Worm (Caenorhabditis elegans) whole organism, young adult: ENCODE results near the gene EEED8.2.
A peak's percentile ranks its signal among the peaks of the same experiment; 100 is the strongest.

Source experiments
- B0019.2 ChIP-seq: fragments of 200-800 bp; sonication (Bioruptor generic); conservative IDR thresholded peaks from 2 replicates; pipeline ENCODE4 v1.3.6; 2022; ENCODE audit warnings: missing genetic modification reagents, missing genetic modification characterization, missing compliant biosample characterization
- B0336.3 ChIP-seq: fragments of 200-800 bp; sonication (Bioruptor generic); IDR thresholded peaks from 2 replicates; pipeline ENCODE4 v1.3.6; 2022; ENCODE audit warnings: missing genetic modification characterization, missing compliant biosample characterization
- C06A6.2 ChIP-seq: fragments of 200-800 bp; sonication (Bioruptor generic); conservative IDR thresholded peaks from 2 replicates; pipeline ENCODE4 v1.3.6; 2022; ENCODE audit warnings: missing genetic modification characterization, missing compliant biosample characterization
- D2030.7 ChIP-seq: fragments of 200-800 bp; sonication (Bioruptor generic); IDR thresholded peaks from 2 replicates; pipeline ENCODE4 v1.3.6; 2022; ENCODE audit warnings: missing genetic modification reagents, missing genetic modification characterization, missing compliant biosample characterization
- F23B12.7 ChIP-seq: sonication (generic microtip); optimal IDR thresholded peaks from 2 replicates; lab custom pipeline; 2017; ENCODE audit warnings: missing genetic modification characterization, mild to moderate bottlenecking, missing compliant biosample characterization, antibody characterized with exemption, moderate library complexity; ENCODE audit not compliant: insufficient read depth
- F33H1.4 ChIP-seq: fragments of 200-800 bp; sonication (Bioruptor generic); IDR thresholded peaks from 2 replicates; pipeline ENCODE4 v1.3.6; 2022; ENCODE audit warnings: missing genetic modification reagents, missing genetic modification characterization, missing compliant biosample characterization
- F49E8.2 ChIP-seq: sonication (generic microtip); optimal IDR thresholded peaks from 3 replicates; lab custom pipeline; 2017; ENCODE audit warnings: missing genetic modification characterization, mild to moderate bottlenecking, missing compliant biosample characterization, antibody characterized with exemption, moderate library complexity; ENCODE audit not compliant: insufficient read depth
- Y95B8A.8 ChIP-seq: fragments of 200-800 bp; sonication (Bioruptor generic); IDR thresholded peaks from 2 replicates; pipeline ENCODE4 v1.3.6; 2022; ENCODE audit warnings: missing genetic modification reagents, missing genetic modification characterization, missing compliant biosample characterization
- ama-1 ChIP-seq, 3 experiments: fragments of 150-350 bp in 1 of 3; sonication (generic microtip) in 2 of 3; optimal IDR thresholded peaks; 2 replicates each; lab custom pipeline; 2014 to 2018; ENCODE audit warnings: missing biosample characterization in 2 of 3, missing genetic modification characterization in 2 of 3, missing genetic modification reagents in 2 of 3
- aptf-2 ChIP-seq: fragments of 200-800 bp; sonication (Bioruptor generic); conservative IDR thresholded peaks from 2 replicates; pipeline ENCODE4 v1.3.6; 2022; ENCODE audit warnings: missing genetic modification reagents, missing genetic modification characterization, missing compliant biosample characterization
- attf-3 ChIP-seq: fragments of 200-800 bp; sonication (Bioruptor generic); conservative IDR thresholded peaks from 2 replicates; pipeline ENCODE4 v1.3.6; 2022; ENCODE audit warnings: missing genetic modification reagents, missing genetic modification characterization, missing compliant biosample characterization
- attf-6 ChIP-seq: fragments of 200-800 bp; sonication (Bioruptor generic); IDR thresholded peaks from 2 replicates; pipeline ENCODE4 v1.3.6; 2022; ENCODE audit warnings: missing genetic modification reagents, missing genetic modification characterization, missing compliant biosample characterization
- cebp-1 ChIP-seq, 2 experiments: fragments of 200-800 bp in 1 of 2; sonication (Bioruptor generic) in 1 of 2; sonication (generic microtip) in 1 of 2; IDR thresholded peaks in 1 of 2; optimal IDR thresholded peaks in 1 of 2; 2 replicates each; pipeline versions ENCODE4 v1.3.6 to Lab custom; 2017 to 2022; ENCODE audit warnings: missing compliant biosample characterization in 2 of 2, missing genetic modification characterization in 2 of 2, mild to moderate bottlenecking in 1 of 2, missing genetic modification reagents in 1 of 2, moderate library complexity in 1 of 2
- ceh-100 ChIP-seq: fragments of 200-800 bp; sonication (Bioruptor generic); IDR thresholded peaks from 2 replicates; pipeline ENCODE4 v1.3.6; 2022; ENCODE audit warnings: missing genetic modification reagents, missing genetic modification characterization, missing compliant biosample characterization
- ceh-91 ChIP-seq: fragments of 200-800 bp; sonication (Bioruptor generic); IDR thresholded peaks from 2 replicates; pipeline ENCODE4 v1.3.6; 2022; ENCODE audit warnings: missing genetic modification reagents, missing genetic modification characterization, missing compliant biosample characterization
- dox-1 ChIP-seq: fragments of 200-800 bp; sonication (Bioruptor generic); IDR thresholded peaks from 2 replicates; pipeline ENCODE4 v1.3.6; 2022; ENCODE audit warnings: missing genetic modification reagents, missing genetic modification characterization, missing compliant biosample characterization
- dpl-1 ChIP-seq: fragments of 150-350 bp; optimal IDR thresholded peaks from 2 replicates; lab custom pipeline; 2014; ENCODE audit warnings: missing biosample characterization, missing genetic modification reagents, missing genetic modification characterization
- efl-1 ChIP-seq: fragments of 150-350 bp; optimal IDR thresholded peaks from 2 replicates; lab custom pipeline; 2014; ENCODE audit warnings: missing biosample characterization, missing genetic modification reagents, missing genetic modification characterization
- ets-4 ChIP-seq: fragments of 200-800 bp; sonication (Bioruptor generic); optimal IDR thresholded peaks from 2 replicates; lab custom pipeline; 2018; ENCODE audit warnings: mild to moderate bottlenecking, missing genetic modification characterization, missing compliant biosample characterization
- him-1 ChIP-seq: sonication (generic microtip); optimal IDR thresholded peaks from 2 replicates; lab custom pipeline; 2016; ENCODE audit warnings: missing genotype, missing genetic modification reagents, missing genetic modification characterization, missing compliant biosample characterization
- hmg-1.2 ChIP-seq: fragments of 200-800 bp; sonication (Bioruptor generic); IDR thresholded peaks from 2 replicates; pipeline ENCODE4 v1.3.6; 2022; ENCODE audit warnings: missing genetic modification reagents, missing genetic modification characterization, missing compliant biosample characterization
- hsf-1 ChIP-seq: fragments of 200-800 bp; sonication (Bioruptor generic); IDR thresholded peaks from 2 replicates; pipeline ENCODE4 v1.3.6; 2022; ENCODE audit warnings: missing genetic modification reagents, missing genetic modification characterization, missing compliant biosample characterization
- lin-35 ChIP-seq, 3 experiments: fragments of 150-350 bp in 2 of 3; sonication (generic microtip) in 1 of 3; optimal IDR thresholded peaks; 2 replicates each; lab custom pipeline; 2014 to 2018; ENCODE audit warnings: missing biosample characterization in 3 of 3, missing genetic modification characterization in 3 of 3, missing genetic modification reagents in 3 of 3
- lin-54 ChIP-seq: fragments of 200-800 bp; sonication (Bioruptor generic); optimal IDR thresholded peaks from 2 replicates; lab custom pipeline; 2018; ENCODE audit warnings: mild to moderate bottlenecking, missing genetic modification characterization, missing compliant biosample characterization
- lsl-1 ChIP-seq: fragments of 200-800 bp; sonication (Bioruptor generic); optimal IDR thresholded peaks from 2 replicates; lab custom pipeline; 2018; ENCODE audit warnings: mild to moderate bottlenecking, missing genetic modification characterization, moderate library complexity, missing compliant biosample characterization
- madf-6 ChIP-seq: fragments of 200-800 bp; sonication (Bioruptor generic); IDR thresholded peaks from 2 replicates; pipeline ENCODE4 v1.3.6; 2022; ENCODE audit warnings: missing genetic modification reagents, missing genetic modification characterization, missing compliant biosample characterization
- madf-8 ChIP-seq: fragments of 200-800 bp; sonication (Bioruptor generic); conservative IDR thresholded peaks from 2 replicates; pipeline ENCODE4 v1.3.6; 2022; ENCODE audit warnings: missing genetic modification reagents, missing genetic modification characterization, missing compliant biosample characterization
- mcd-1 ChIP-seq: fragments of 200-800 bp; sonication (Bioruptor generic); IDR thresholded peaks from 2 replicates; pipeline ENCODE4 v1.3.6; 2022; ENCODE audit warnings: missing genetic modification reagents, missing genetic modification characterization, missing compliant biosample characterization
- mel-28 ChIP-seq: sonication (generic microtip); optimal IDR thresholded peaks from 2 replicates; lab custom pipeline; 2016; ENCODE audit warnings: borderline replicate concordance, mild to moderate bottlenecking, missing genetic modification characterization, missing compliant biosample characterization
- nhr-80 ChIP-seq: sonication (generic microtip); optimal IDR thresholded peaks from 2 replicates; lab custom pipeline; 2016; ENCODE audit warnings: missing genetic modification characterization, missing compliant biosample characterization
- pbrm-1 ChIP-seq: fragments of 200-800 bp; sonication (Bioruptor generic); IDR thresholded peaks from 2 replicates; pipeline ENCODE4 v1.3.6; 2022; ENCODE audit warnings: missing genetic modification reagents, missing genetic modification characterization, missing compliant biosample characterization
- rcor-1 ChIP-seq: fragments of 200-800 bp; sonication (Bioruptor generic); IDR thresholded peaks from 2 replicates; pipeline ENCODE4 v1.3.6; 2022; ENCODE audit warnings: missing genetic modification reagents, missing genetic modification characterization, missing compliant biosample characterization
- snpc-1.1 ChIP-seq: sonication (generic microtip); optimal IDR thresholded peaks from 2 replicates; lab custom pipeline; 2017; ENCODE audit warnings: missing genetic modification characterization, mild to moderate bottlenecking, missing compliant biosample characterization, antibody characterized with exemption, moderate library complexity, missing genotype, missing genetic modification reagents; ENCODE audit not compliant: insufficient read depth
- snpc-1.3 ChIP-seq: sonication (generic microtip); optimal IDR thresholded peaks from 2 replicates; lab custom pipeline; 2017; ENCODE audit warnings: missing genetic modification characterization, mild to moderate bottlenecking, missing compliant biosample characterization, antibody characterized with exemption, moderate library complexity, missing genotype, missing genetic modification reagents; ENCODE audit not compliant: insufficient read depth
- snpc-3.4 ChIP-seq: sonication (generic microtip); optimal IDR thresholded peaks from 2 replicates; lab custom pipeline; 2017; ENCODE audit warnings: missing genetic modification characterization, mild to moderate bottlenecking, missing compliant biosample characterization, antibody characterized with exemption, moderate library complexity, missing genotype, missing genetic modification reagents
- snpc-4 ChIP-seq, 5 experiments: fragments of 150-350 bp in 1 of 5; sonication (generic microtip) in 4 of 5; optimal IDR thresholded peaks; 2 replicates each; lab custom pipeline; 2014 to 2018; ENCODE audit warnings: missing genetic modification characterization in 5 of 5, missing biosample characterization in 3 of 5, antibody characterized with exemption in 2 of 5, mild to moderate bottlenecking in 2 of 5, missing compliant biosample characterization in 2 of 5, missing genotype in 2 of 5, moderate library complexity in 2 of 5, missing genetic modification reagents in 1 of 5
- tlf-1 ChIP-seq: fragments of 200-800 bp; sonication (Bioruptor generic); optimal IDR thresholded peaks from 2 replicates; lab custom pipeline; 2018; ENCODE audit warnings: mild to moderate bottlenecking, missing genetic modification characterization, missing compliant biosample characterization
- xnd-1 ChIP-seq: sonication (generic microtip); optimal IDR thresholded peaks from 2 replicates; lab custom pipeline; 2016; ENCODE audit warnings: missing genotype, missing genetic modification reagents, missing genetic modification characterization, missing compliant biosample characterization

Gene EEED8.2

DNA sequence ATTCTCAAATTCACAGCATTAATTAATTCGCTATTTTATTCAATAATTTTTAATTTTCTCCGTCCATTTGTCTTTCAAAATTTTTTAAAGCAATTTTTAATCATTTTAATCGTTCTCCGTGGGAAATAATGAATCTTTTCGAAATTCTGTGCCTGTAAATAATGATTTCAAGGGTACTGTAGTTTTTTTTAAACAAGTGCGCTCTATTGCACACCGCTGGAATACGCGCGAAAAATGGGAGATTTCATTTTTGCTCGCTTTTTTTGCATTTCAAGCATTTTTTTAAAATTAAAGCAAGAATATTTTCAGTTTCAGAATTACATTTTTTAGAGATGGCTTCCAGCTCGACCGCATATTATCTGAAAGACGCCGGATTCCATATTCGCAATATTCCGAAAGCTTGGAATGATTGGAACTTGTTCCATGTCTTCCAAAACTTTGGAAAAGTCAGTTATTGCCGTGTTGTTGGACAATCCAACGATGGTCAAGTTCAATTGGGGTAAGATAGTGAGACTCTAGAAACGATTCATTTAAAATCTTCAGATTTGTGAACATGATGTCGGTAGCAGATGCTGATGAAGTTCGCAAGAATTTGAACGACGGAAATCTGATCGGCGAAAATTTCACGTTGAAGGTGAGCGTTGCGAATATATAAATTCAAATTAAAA lies 4.6 kb downstream of the EEED8.2 start, which contains the start of gene tofu-6:
Gene tofu-6 (plus strand): TSS at position 302 of the 668 bp plus-strand sequence.
- TF ChIP-seq efl-1 (peak; percentile 95), hmg-1.2 (GFP tag; lab: Robert Waterston, UW) (0 out of 2 replicates have a peak, but pooled peaks have one; percentile 32), D2030.7 (GFP tag; lab: Robert Waterston, UW) (peak; percentile 87), tlf-1 (GFP tag; lab: Kevin White, UChicago) (peak; percentile 39), madf-6 (peak; percentile 98), lsl-1 (GFP tag; lab: Kevin White, UChicago) (peak; percentile 96), hsf-1 (GFP tag; lab: Robert Waterston, UW) (0 out of 2 replicates have a peak, but pooled peaks have one; percentile 35), cebp-1 (GFP tag; IDR thresholded peaks at IDR 0.05; lab: Robert Waterston, UW) (no peak), cebp-1 (tag; optimal IDR thresholded peaks at IDR 0.05; lab: Kevin White, UChicago) (no peak), aptf-2 (GFP tag; lab: Robert Waterston, UW) (no peak), attf-6 (GFP tag; lab: Robert Waterston, UW) (no peak), pbrm-1 (GFP tag; lab: Robert Waterston, UW) (0 out of 2 replicates have a peak, but pooled peaks have one; percentile 12), ceh-100 (peak; percentile 26; the same call in 1 of the 2 replicates), him-1 (peak; percentile 69), ama-1 (optimal IDR thresholded peaks at IDR 0.05; lab: Kevin White, UChicago) (no peak), ama-1 (GFP tag; optimal IDR thresholded peaks at IDR 0.05; lab: Kevin White, UChicago) (no peak), C06A6.2 (GFP tag; lab: Robert Waterston, UW) (no peak), xnd-1 (tag; lab: Kevin White, UChicago) (peak; percentile 94), snpc-4 (GFP tag; optimal IDR thresholded peaks at IDR 0.05; lab: Kevin White, UChicago) (no peak), snpc-4 (tag; optimal IDR thresholded peaks at IDR 0.05; lab: Kevin White, UChicago) (peak in 1 of 4 experiments; percentile 5), snpc-1.3 (tag; lab: Kevin White, UChicago) (peak; percentile 36), attf-3 (GFP tag; lab: Robert Waterston, UW) (0 out of 2 replicates have a peak, but pooled peaks have one; percentile 15), snpc-3.4 (tag; lab: Kevin White, UChicago) (peak; percentile 78), lin-54 (peak; percentile 55), mel-28 (tag; lab: Kevin White, UChicago) (no peak), rcor-1 (no peak), F49E8.2 (tag; lab: Kevin White, UChicago) (peak; percentile 43), dox-1 (peak; percentile 63), F23B12.7 (peak; percentile 61), ceh-91 (GFP tag; lab: Robert Waterston, UW) (peak; percentile 90), snpc-1.1 (tag; lab: Kevin White, UChicago) (peak; percentile 24), nhr-80 (tag; lab: Kevin White, UChicago) (no peak), B0336.3 (GFP tag; lab: Robert Waterston, UW) (0 out of 2 replicates have a peak, but pooled peaks have one; percentile 25), B0019.2 (GFP tag; lab: Robert Waterston, UW) (0 out of 2 replicates have a peak, but pooled peaks have one; percentile 59), mcd-1 (GFP tag; lab: Robert Waterston, UW) (peak; percentile 87), ets-4 (no peak), F33H1.4 (GFP tag; lab: Robert Waterston, UW) (peak; percentile 78), dpl-1 (GFP tag; lab: Kevin White, UChicago) (peak; percentile 83), lin-35 (GFP tag; optimal IDR thresholded peaks at IDR 0.05; lab: Kevin White, UChicago) (peak in 1 of 3 experiments; percentile 73), madf-8 (GFP tag; lab: Robert Waterston, UW) (peak; percentile 99), Y95B8A.8 (peak; percentile 50; the same call in 1 of the 2 replicates)
- TF ChIP-seq, all 124 proteins: peak for 29
